Fruit fly (Drosophila melanogaster) Kc167 (cell line): ENCODE data around the gene Hakai.

ENCODE experiments used
- Myc ChIP-seq: fragments of >200 bp; optimal IDR thresholded peaks from 2 replicates; lab custom pipeline; 2017; ENCODE audit warnings: missing external identifiers
- Sin3A ChIP-seq: fragments of >200 bp; optimal IDR thresholded peaks from 2 replicates; lab custom pipeline; 2018; ENCODE audit warnings: missing external identifiers
- h ChIP-seq: fragments of >200 bp; optimal IDR thresholded peaks from 3 replicates; lab custom pipeline; 2018; ENCODE audit warnings: missing external identifiers
- insv ChIP-seq: fragments of >200 bp; optimal IDR thresholded peaks from 3 replicates; lab custom pipeline; 2018; ENCODE audit warnings: missing external identifiers
- psq ChIP-seq: fragments of >200 bp; optimal IDR thresholded peaks from 2 replicates; lab custom pipeline; 2017; ENCODE audit warnings: missing external identifiers
- ttk ChIP-seq: sonication (Bioruptor generic); optimal IDR thresholded peaks from 2 replicates; lab custom pipeline; 2017; ENCODE audit warnings: missing external identifiers

dm6 chr2L:19543010-19543564 is 39.2 kb downstream of the Hakai start:
- TF ChIP-seq Myc (lab: Kevin White, UChicago) (no peak), psq (lab: Kevin White, UChicago) (no peak), Sin3A (lab: Kevin White, UChicago) (no peak), h (lab: Kevin White, UChicago) (no peak), ttk (no peak), insv (no peak)
